Worm (Caenorhabditis elegans): ENCODE measurements around the gene R05G6.10.

DNA sequence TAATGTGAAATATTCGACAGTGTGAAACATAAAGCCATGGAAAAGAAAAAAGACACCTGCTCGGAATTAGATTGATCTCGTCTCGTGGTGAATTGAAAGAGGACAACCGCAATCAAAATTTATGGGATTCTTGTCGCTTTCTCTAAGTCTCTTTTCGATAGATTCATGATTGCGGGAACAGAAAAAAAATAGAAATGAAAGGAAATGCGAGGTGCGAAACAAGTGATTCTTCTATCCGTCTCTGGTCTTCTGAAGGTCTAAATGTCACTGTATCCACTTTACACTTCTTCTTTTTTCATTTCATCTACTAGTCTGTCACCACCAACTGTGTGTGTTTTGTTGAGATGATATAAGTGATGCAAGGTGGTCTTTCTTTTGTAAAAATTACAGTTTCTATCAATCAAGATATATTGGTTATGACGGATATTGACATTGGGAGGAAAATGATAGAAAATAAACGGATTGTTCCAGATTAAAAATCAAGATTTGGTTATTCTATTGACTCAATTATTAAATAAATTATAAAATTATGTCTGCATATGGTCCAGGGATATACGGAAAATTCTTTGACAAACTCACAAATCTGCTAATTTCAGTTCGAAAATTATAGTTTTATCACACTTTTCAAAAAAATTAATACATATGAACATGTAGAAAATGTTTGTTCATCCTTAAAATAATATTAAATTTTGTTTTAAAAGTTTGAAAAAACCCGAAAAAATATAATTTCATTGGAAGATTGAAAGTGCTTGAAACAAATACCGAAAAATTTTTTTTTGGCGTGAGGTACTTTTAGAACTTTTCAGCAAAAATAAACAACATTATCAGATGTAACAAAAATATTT, 11.9 kb downstream of the R05G6.10 start:
- TF ChIP-seq zag-1 (tag; optimal IDR thresholded peaks at IDR 0.05), result no peak
- no peak for TF ChIP-seq nhr-12 (tag; optimal IDR thresholded peaks at IDR 0.05)
- TF ChIP-seq elt-3 (tag; optimal IDR thresholded peaks at IDR 0.05), result no peak
- no peak for TF ChIP-seq nhr-6 (tag; optimal IDR thresholded peaks at IDR 0.05)
- no peak for TF ChIP-seq snpc-4 (tag; optimal IDR thresholded peaks at IDR 0.05)
- no peak for TF ChIP-seq nhr-77 (tag; optimal IDR thresholded peaks at IDR 0.05)
- no peak for TF ChIP-seq nhr-237 (tag; optimal IDR thresholded peaks at IDR 0.05)
- TF ChIP-seq lin-39 (tag; optimal IDR thresholded peaks at IDR 0.05), result no peak
- TF ChIP-seq skn-1 (tag; optimal IDR thresholded peaks at IDR 0.05), result no peak
- no peak for TF ChIP-seq unc-39 (tag; optimal IDR thresholded peaks at IDR 0.05)
